Worm (Caenorhabditis elegans) whole organism, dauer: ENCODE measurements around the gene dac-1.

ENCODE experiments used
- unc-62 ChIP-seq: sonication (generic microtip); optimal IDR thresholded peaks from 2 replicates; lab custom pipeline; 2017; ENCODE audit warnings: missing biosample characterization, missing genetic modification reagents, missing genetic modification characterization

The dac-1 gene

ce11 chrIII:853414-853813, 37.5 kb downstream of the dac-1 start:
- no peak for TF ChIP-seq unc-62 (GFP tag; lab: Kevin White, UChicago)

ce11 chrIII:853859-854359, 38.0 kb downstream of the dac-1 start, which contains the start of the genes rnp-5 and tag-51:
Gene rnp-5, minus strand, starts transcription at chrIII:853909.
Gene tag-51, plus strand, starts transcription at chrIII:854221.
- TF ChIP-seq unc-62 (GFP tag; lab: Kevin White, UChicago) = no peak

ce11 chrIII:856260-856659, 40.3 kb downstream of the dac-1 start, which contains the start of gene K02F3.12:
Gene K02F3.12, plus strand, starts transcription at chrIII:856560.
- no peak for TF ChIP-seq unc-62 (GFP tag; lab: Kevin White, UChicago)

- TF ChIP-seq unc-62 (GFP tag; lab: Kevin White, UChicago) = no peak
Measured at ce11 chrIII:856908-857307, 41.0 kb downstream of the dac-1 start.

ce11 chrIII:859898-860297, 44.0 kb downstream of the dac-1 start, which contains the start of gene exos-4.2:
Gene exos-4.2, plus strand, starts transcription at chrIII:860198.
- no peak for TF ChIP-seq unc-62 (GFP tag; lab: Kevin White, UChicago)

- no peak for TF ChIP-seq unc-62 (GFP tag; lab: Kevin White, UChicago)
Measured at ce11 chrIII:861819-862356, 45.9 kb downstream of the dac-1 start, which contains the start of gene arx-4. Gene arx-4, plus strand, starts transcription at chrIII:862306.

- no peak for TF ChIP-seq unc-62 (GFP tag; lab: Kevin White, UChicago)
Measured at ce11 chrIII:868866-869265, 52.9 kb downstream of the dac-1 start.

- TF ChIP-seq unc-62 (GFP tag; lab: Kevin White, UChicago) = no peak
Measured at ce11 chrIII:869869-870268, 53.9 kb downstream of the dac-1 start, which contains the start of gene T24C4.2. Gene T24C4.2, minus strand, starts transcription at chrIII:869969.

- TF ChIP-seq unc-62 (GFP tag; lab: Kevin White, UChicago) = no peak
Measured at ce11 chrIII:870555-870954, 54.6 kb downstream of the dac-1 start.
